Worm (Caenorhabditis elegans): ENCODE data around the gene col-99.
A peak's percentile ranks its signal among the peaks of the same experiment; 100 is the strongest.

col-99 gene

ce11 chrIV:141022-141421 is 6.7 kb downstream of the col-99 start:
- no peak for TF ChIP-seq sma-9 (GFP tag; optimal IDR thresholded peaks at IDR 0.05)
- no peak for TF ChIP-seq sma-9 (tag; optimal IDR thresholded peaks at IDR 0.05)
- TF ChIP-seq nhr-25 (tag; optimal IDR thresholded peaks at IDR 0.05) = no peak
- TF ChIP-seq ceh-82 (tag; optimal IDR thresholded peaks at IDR 0.05) = no peak
- TF ChIP-seq ztf-4 (tag; optimal IDR thresholded peaks at IDR 0.05) = no peak
- no peak for TF ChIP-seq skn-1 (tag; optimal IDR thresholded peaks at IDR 0.05)
- TF ChIP-seq alr-1 (tag; optimal IDR thresholded peaks at IDR 0.05) = no peak
- TF ChIP-seq nhr-129 (tag; optimal IDR thresholded peaks at IDR 0.05) = no peak
- TF ChIP-seq unc-62 (GFP tag; optimal IDR thresholded peaks at IDR 0.05) = no peak
- TF ChIP-seq ZK546.5 (tag; optimal IDR thresholded peaks at IDR 0.05) = no peak

DNA sequence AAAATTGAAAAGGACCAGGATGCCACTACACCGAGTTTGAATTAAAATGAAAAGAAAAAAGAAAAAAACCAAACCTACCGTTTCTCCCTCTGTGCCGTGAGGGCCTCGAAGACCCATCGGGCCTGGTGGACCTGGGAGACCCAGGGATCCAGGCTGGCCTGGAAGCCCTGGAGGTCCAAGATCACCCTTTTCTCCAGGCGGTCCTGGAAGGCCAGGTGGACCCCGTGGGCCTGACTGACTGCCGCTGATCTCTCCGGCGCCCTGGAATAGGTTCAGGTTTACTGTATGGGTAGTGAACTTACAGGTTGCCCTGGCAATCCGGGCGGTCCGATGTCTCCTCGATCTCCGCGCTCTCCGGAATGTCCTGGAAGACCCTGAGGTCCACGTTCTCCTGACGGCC is 8.1 kb downstream of the col-99 start:
- TF ChIP-seq nhr-21 (tag; optimal IDR thresholded peaks at IDR 0.05) = no peak
- no peak for TF ChIP-seq peb-1 (tag; optimal IDR thresholded peaks at IDR 0.05)

DNA sequence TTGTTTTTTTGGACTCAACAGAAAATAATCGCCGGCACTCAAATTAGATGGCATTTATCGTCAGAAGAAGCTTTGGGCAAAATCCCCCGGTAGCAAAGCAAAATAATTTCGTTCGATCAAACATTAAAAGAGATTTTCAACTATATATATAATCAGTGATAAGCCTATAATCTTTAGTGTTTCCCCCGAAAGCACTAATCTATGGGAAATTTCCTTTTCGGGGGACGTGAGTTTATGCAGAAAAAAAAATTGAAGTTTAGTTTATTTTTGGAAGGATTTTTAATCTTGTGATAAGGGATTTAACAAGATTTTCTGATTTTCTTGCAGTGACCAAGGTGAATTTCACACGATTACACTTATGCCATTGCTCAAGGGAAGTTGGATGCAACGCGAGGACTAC is 13.8 kb downstream of the col-99 start:
- TF ChIP-seq sma-9 (GFP tag; optimal IDR thresholded peaks at IDR 0.05) (no peak), sma-9 (tag; optimal IDR thresholded peaks at IDR 0.05) (no peak), blmp-1 (tag; optimal IDR thresholded peaks at IDR 0.05; ENCODE audit: insufficient read depth) (no peak), nhr-77 (tag; optimal IDR thresholded peaks at IDR 0.05) (no peak), alr-1 (tag; optimal IDR thresholded peaks at IDR 0.05) (no peak), dmd-4 (tag; optimal IDR thresholded peaks at IDR 0.05) (no peak), peb-1 (tag; optimal IDR thresholded peaks at IDR 0.05) (no peak), nhr-25 (tag; optimal IDR thresholded peaks at IDR 0.05) (no peak), skn-1 (tag; optimal IDR thresholded peaks at IDR 0.05) (no peak), nhr-11 (tag; optimal IDR thresholded peaks at IDR 0.05) (no peak), mdl-1 (tag; optimal IDR thresholded peaks at IDR 0.05) (no peak), mbf-1 (tag; optimal IDR thresholded peaks at IDR 0.05) (no peak), nhr-6 (tag; optimal IDR thresholded peaks at IDR 0.05) (no peak), lin-39 (tag; optimal IDR thresholded peaks at IDR 0.05) (no peak), ceh-16 (tag; optimal IDR thresholded peaks at IDR 0.05) (no peak), unc-62 (GFP tag; optimal IDR thresholded peaks at IDR 0.05) (no peak), lsy-2 (tag; optimal IDR thresholded peaks at IDR 0.05) (no peak), fos-1 (tag; optimal IDR thresholded peaks at IDR 0.05) (no peak), egl-27 (tag; optimal IDR thresholded peaks at IDR 0.05) (no peak)

DNA sequence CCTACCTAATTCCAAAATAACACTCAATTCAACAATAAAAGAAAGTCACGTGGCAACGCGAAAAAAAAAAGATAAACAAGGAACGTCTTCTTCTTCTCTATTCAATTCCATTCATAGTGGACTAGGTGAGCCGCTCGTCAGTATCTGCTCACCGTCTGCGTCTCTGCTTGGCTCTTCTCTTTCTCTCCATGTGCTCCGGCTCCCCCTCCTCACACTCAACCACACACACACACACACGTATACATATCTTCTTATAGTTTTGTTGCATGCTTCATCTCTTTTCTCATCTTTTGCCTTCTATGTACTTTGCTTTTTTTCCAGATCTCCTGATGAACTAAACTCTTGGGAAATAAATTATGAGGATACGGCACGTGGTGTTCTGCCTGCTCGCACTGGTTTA is 15.6 kb downstream of the col-99 start, which contains the start of gene daf-1:
Gene daf-1, plus strand, starts transcription at position 322 of the 400 bp plus-strand sequence.
- TF ChIP-seq nhr-129 (tag; optimal IDR thresholded peaks at IDR 0.05) = peak; percentile 50
- TF ChIP-seq mdl-1 (tag; optimal IDR thresholded peaks at IDR 0.05) = peak; percentile 69 to 77
- no peak for TF ChIP-seq dmd-4 (tag; optimal IDR thresholded peaks at IDR 0.05)
- peak; percentile 57 for TF ChIP-seq C34F6.9 (tag; optimal IDR thresholded peaks at IDR 0.05)
- TF ChIP-seq lsy-2 (tag; optimal IDR thresholded peaks at IDR 0.05) = peak in 1 of 2 experiments; percentile 51
- TF ChIP-seq Y55F3AM.14 (GFP tag; optimal IDR thresholded peaks at IDR 0.05) = no peak
- peak; percentile 63 for TF ChIP-seq unc-55 (GFP tag; optimal IDR thresholded peaks at IDR 0.05)
- TF ChIP-seq sma-9 (GFP tag; optimal IDR thresholded peaks at IDR 0.05) = peak; percentile 45
- no peak for TF ChIP-seq sma-9 (tag; optimal IDR thresholded peaks at IDR 0.05)
- TF ChIP-seq nhr-6 (tag; optimal IDR thresholded peaks at IDR 0.05) = no peak
- TF ChIP-seq nhr-25 (tag; optimal IDR thresholded peaks at IDR 0.05) = no peak
- no peak for TF ChIP-seq ztf-1 (GFP tag; conservative IDR thresholded peaks at IDR 0.05)
- TF ChIP-seq nhr-23 (tag; optimal IDR thresholded peaks at IDR 0.05) = no peak
- TF ChIP-seq F13H6.1 (tag; optimal IDR thresholded peaks at IDR 0.05) = peak; percentile 6
- no peak for TF ChIP-seq crh-2 (tag; optimal IDR thresholded peaks at IDR 0.05)
- no peak for TF ChIP-seq lin-13 (GFP tag; optimal IDR thresholded peaks at IDR 0.05)
- TF ChIP-seq lin-11 (tag; optimal IDR thresholded peaks at IDR 0.05) = no peak
- TF ChIP-seq gmeb-1 (tag; optimal IDR thresholded peaks at IDR 0.05) = no peak

- peak in 1 of 2 experiments; percentile 0 for TF ChIP-seq lsy-2 (tag; optimal IDR thresholded peaks at IDR 0.05)
- no peak for TF ChIP-seq nhr-6 (tag; optimal IDR thresholded peaks at IDR 0.05)
- TF ChIP-seq nhr-21 (tag; optimal IDR thresholded peaks at IDR 0.05) = no peak
- no peak for TF ChIP-seq ztf-4 (tag; optimal IDR thresholded peaks at IDR 0.05)
- no peak for TF ChIP-seq dmd-4 (tag; optimal IDR thresholded peaks at IDR 0.05)
- no peak for TF ChIP-seq unc-39 (tag; optimal IDR thresholded peaks at IDR 0.05)
- no peak for TF ChIP-seq blmp-1 (tag; optimal IDR thresholded peaks at IDR 0.05; ENCODE audit: insufficient read depth)
- no peak for TF ChIP-seq aly-2 (tag; optimal IDR thresholded peaks at IDR 0.05)
- TF ChIP-seq C34F6.9 (tag; optimal IDR thresholded peaks at IDR 0.05) = peak; percentile 6
- no peak for TF ChIP-seq nhr-237 (tag; optimal IDR thresholded peaks at IDR 0.05)
Observed at ce11 chrIV:130150-130549, 17.6 kb downstream of the col-99 start.

Measured in whole organism, L2 larva.